Fruit fly (Drosophila melanogaster) S2 (cell line): ENCODE results near the gene nAChRalpha6.

Source experiments
- CG8478 ChIP-seq: fragments of >200 bp; optimal IDR thresholded peaks from 2 replicates; lab custom pipeline; 2018
- CTCF ChIP-seq, 2 experiments: fragments of >200 bp; optimal IDR thresholded peaks; 2 replicates each; lab custom pipeline; 2018

Gene nAChRalpha6

DNA sequence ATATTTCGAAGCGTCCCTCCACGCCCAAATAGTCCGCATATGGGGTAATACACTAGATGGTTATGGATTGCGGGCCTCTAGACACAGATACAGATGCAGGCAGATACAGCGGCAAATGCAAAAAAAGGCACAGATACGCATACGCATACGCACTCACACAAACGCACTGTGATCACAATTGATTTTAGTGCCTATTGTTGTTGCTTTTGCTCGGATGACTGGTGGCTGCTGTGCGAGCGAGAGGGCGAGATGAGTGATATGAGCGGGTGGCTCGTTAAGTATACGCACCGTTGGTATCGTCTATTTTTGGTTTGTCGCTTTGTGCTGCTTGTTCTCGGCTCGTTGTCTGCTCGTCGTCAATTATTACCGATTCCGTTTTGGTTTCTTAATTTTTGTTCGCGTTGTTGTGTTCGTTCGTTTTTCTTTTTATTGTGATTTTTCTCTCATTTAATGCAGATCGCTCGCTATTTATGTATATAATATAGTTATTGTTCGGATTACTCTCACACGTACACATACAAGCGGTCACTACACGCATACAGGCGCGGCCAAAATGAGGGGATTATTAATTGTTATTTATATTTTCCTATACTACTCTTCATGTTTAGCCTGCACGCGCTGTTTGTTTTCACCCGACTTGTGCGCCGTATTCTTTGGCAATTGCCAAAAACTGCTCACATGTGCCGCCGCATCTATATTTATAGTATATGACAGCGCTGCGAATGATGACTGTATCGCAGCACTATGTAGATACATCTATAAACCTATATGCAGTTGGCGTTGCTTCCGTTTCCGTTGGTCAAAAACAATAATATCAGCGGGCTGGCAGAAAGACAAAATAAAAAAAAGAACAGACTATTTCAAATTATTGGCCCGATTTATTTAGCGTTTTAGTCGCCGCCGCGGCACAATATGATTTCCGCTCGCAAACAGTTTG lies 21.5 kb upstream of the nAChRalpha6 start:
- TF ChIP-seq CTCF (optimal IDR thresholded peaks at IDR 0.05; lab: Kevin White, UChicago) = no peak
- no peak for TF ChIP-seq CG8478 (lab: Kevin White, UChicago)

- TF ChIP-seq CTCF (optimal IDR thresholded peaks at IDR 0.05; lab: Kevin White, UChicago) = no peak
- TF ChIP-seq CG8478 (lab: Kevin White, UChicago) = no peak
Measured at dm6 chr2L:9906641-9907040, 20.6 kb upstream of the nAChRalpha6 start.

- TF ChIP-seq CTCF (optimal IDR thresholded peaks at IDR 0.05; lab: Kevin White, UChicago) (no peak), CG8478 (lab: Kevin White, UChicago) (no peak)
Measured at dm6 chr2L:9903028-9903427, 17.0 kb upstream of the nAChRalpha6 start, which contains the start of gene Muc30E. Gene Muc30E, minus strand, starts transcription at chr2L:9903128.

- TF ChIP-seq CTCF (optimal IDR thresholded peaks at IDR 0.05; lab: Kevin White, UChicago) = peak in 1 of 2 experiments; percentile 33
- no peak for TF ChIP-seq CG8478 (lab: Kevin White, UChicago)
Measured at dm6 chr2L:9897296-9897695, 11.2 kb upstream of the nAChRalpha6 start, which contains the start of gene RpS2. Gene RpS2, minus strand, starts transcription at chr2L:9897552.

- no peak for TF ChIP-seq CTCF (optimal IDR thresholded peaks at IDR 0.05; lab: Kevin White, UChicago)
- no peak for TF ChIP-seq CG8478 (lab: Kevin White, UChicago)
Measured at dm6 chr2L:9894871-9895364, 8.9 kb upstream of the nAChRalpha6 start, which contains the start of gene Bka. Gene Bka, plus strand, starts transcription at chr2L:9895287.

DNA sequence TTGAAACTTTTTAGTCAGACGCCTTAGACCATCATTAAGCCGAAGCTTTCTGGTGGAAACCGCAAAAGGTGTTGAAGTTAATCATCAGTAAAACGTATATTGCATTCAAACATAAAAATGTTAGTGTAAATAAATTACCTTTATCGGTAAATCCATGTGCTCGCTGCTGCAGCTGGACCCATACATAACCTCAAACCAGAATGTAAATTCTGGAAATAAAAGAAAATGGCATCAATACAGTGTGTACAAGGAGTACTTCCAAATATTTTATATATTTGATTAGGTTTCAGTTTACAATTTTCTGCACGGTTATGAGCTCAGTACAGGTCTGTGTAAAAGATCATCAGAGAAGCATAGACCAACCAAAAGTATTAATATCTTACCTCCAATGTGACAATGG lies 8.1 kb upstream of the nAChRalpha6 start:
- TF ChIP-seq CTCF (optimal IDR thresholded peaks at IDR 0.05; lab: Kevin White, UChicago) (no peak), CG8478 (lab: Kevin White, UChicago) (no peak)

DNA sequence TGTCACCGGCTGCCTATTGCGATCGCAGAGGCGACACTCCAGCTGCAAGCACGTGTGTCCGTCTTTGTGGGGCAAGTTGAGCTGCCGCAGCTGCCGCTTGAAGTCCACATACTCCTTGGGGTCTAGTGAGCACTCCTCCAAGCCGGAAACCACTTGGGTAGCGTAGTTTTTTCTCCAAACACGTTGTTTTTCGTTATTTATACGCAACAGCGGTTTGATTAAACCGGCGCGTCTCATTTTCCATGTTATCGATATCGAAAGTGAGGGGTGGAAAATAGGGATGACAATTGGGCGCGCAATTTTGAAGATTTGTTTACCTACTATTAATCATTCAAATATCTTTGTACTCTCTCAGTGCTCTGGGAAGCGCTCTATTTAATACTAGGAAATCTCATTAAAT lies 7.1 kb upstream of the nAChRalpha6 start, which contains the start of gene mtDNA-helicase:
Gene mtDNA-helicase (minus strand): TSS at position 264 of the 400 bp plus-strand sequence.
- no peak for TF ChIP-seq CTCF (optimal IDR thresholded peaks at IDR 0.05; lab: Kevin White, UChicago)
- no peak for TF ChIP-seq CG8478 (lab: Kevin White, UChicago)

dm6 chr2L:9890576-9890975 lies 4.5 kb upstream of the nAChRalpha6 start, which contains the start of the genes CG34183 and CG4537:
Gene CG34183, minus strand, starts transcription at chr2L:9890772.
Gene CG4537, plus strand, starts transcription at chr2L:9890885.
- TF ChIP-seq CTCF (optimal IDR thresholded peaks at IDR 0.05; lab: Kevin White, UChicago) = no peak

DNA sequence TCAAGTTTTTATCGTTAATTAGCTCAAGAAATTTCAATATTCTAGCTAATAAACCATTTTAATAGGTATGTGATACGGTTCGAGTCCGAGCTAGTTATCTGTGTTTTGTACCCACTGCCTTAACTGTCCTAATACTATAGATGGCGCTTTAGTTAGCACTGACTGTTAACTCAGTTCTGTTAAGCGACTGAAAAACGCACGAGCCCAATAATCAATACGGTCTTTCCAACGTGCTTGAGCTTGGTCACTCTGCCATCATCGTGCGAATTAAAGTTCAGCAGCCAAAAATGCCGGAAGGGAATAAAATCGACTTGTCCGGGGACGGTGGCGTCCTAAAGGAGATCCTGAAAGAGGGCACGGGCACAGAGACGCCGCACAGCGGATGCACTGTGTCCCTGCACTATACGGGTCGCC lies 1.8 kb upstream of the nAChRalpha6 start, which contains the start of gene Fkbp59:
Gene Fkbp59 (plus strand): TSS at position 150 of the 414 bp plus-strand sequence.
- TF ChIP-seq CTCF (optimal IDR thresholded peaks at IDR 0.05; lab: Kevin White, UChicago) (peak; percentile 95 to 96), CG8478 (lab: Kevin White, UChicago) (no peak)

DNA sequence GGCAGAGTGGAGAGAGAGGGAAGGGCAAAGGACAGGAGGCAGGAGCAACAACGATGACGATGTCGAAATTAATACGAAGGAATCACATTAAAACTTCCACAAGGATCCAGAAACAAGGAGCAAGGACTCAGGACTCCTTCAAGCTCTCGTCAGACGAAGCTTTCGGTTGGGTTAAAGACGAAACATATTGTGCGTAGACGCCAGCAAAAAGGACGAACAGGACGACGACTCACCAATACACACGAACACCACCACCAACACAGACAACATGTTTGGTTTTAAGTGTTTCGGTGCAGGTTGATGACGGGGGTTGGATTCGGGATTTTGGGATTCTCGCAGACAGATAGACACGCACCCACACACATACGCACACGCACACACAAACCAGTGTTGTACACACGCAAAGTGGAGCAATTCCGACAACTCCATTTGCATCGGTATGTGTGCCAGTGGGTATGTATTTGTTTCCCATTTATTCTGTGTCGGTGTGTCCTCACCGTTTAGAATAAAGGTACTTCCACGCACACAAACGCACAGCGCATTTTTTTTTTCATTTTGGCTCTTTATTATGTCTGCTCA lies 3.6 kb downstream of the nAChRalpha6 start:
- no peak for TF ChIP-seq CTCF (optimal IDR thresholded peaks at IDR 0.05; lab: Kevin White, UChicago)
- TF ChIP-seq CG8478 (lab: Kevin White, UChicago) = no peak

DNA sequence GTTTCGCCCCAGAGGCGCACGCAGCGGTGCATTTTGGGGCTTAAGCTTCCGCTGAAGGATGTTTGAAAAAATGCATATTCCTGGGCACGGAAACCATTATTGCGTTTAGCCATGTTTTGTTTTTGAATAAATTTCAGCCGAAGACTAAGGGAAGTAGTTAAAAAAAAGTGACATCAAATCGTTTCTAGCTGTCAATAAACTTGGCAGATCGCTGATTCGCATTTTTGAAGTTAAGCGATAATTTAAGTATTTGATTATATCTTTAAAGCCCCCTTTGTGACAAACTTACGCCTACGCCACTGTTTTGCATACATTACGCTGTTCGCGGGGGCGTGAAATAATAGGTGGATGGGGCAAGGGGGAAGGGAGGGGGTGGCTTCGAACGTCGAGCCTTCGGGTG lies 21.7 kb downstream of the nAChRalpha6 start:
- no peak for TF ChIP-seq CTCF (optimal IDR thresholded peaks at IDR 0.05; lab: Kevin White, UChicago)
- TF ChIP-seq CG8478 (lab: Kevin White, UChicago) = no peak

- TF ChIP-seq CTCF (optimal IDR thresholded peaks at IDR 0.05; lab: Kevin White, UChicago) (no peak), CG8478 (lab: Kevin White, UChicago) (no peak)
Measured at dm6 chr2L:9863479-9863878, 22.6 kb downstream of the nAChRalpha6 start.

DNA sequence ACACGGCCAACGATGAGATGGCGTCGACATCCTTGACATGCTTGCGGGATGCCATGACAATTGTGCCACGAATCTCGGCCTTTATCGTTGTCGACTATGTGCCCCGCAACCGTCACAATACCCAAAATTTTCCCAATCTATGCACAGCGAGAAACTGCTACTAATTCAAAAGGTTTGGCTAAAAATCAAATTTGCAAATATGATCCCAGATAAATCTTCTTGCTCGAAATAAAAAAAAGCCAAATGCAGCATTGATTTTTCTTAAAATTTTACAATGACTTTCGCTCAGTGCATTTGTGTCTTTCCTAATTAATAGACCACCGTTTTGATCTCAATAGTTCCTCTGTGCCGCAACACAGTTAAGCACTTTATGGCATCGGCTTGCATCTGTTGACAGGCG lies 23.1 kb downstream of the nAChRalpha6 start:
- TF ChIP-seq CG8478 (lab: Kevin White, UChicago) (no peak), CTCF (optimal IDR thresholded peaks at IDR 0.05; lab: Kevin White, UChicago) (no peak)

- TF ChIP-seq CTCF (optimal IDR thresholded peaks at IDR 0.05; lab: Kevin White, UChicago) = no peak
Measured at dm6 chr2L:9850788-9851187, 35.3 kb downstream of the nAChRalpha6 start.

DNA sequence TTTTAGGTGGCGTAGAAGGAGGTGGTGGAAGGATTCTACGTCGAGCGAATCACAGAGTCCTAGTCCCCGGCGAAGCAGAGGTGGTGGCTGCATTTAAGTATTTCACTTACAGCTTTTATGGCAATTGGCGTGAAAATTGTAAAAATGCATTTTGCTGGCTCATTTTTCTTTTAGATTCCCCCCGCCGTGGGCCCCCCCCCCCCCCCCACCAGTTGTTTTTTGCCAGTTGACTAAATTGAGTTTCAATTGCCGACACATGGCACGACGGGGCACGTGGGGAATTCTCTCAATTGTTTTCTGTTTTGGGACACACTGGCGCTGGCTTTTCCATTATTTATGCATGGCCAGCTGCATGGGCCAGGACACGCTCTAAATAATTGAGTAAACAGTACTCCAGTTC lies 49.3 kb downstream of the nAChRalpha6 start:
- TF ChIP-seq CG8478 (lab: Kevin White, UChicago) (no peak), CTCF (optimal IDR thresholded peaks at IDR 0.05; lab: Kevin White, UChicago) (no peak)
